Worm (Caenorhabditis elegans) whole organism, early embryonic: ENCODE measurements around the gene F44E2.7.
A peak's percentile ranks its signal among the peaks of the same experiment; 100 is the strongest.

ENCODE experiments used
- B0310.2 ChIP-seq: sonication (generic microtip); optimal IDR thresholded peaks from 2 replicates; lab custom pipeline; 2016; ENCODE audit warnings: mild to moderate bottlenecking, missing genetic modification characterization, missing compliant biosample characterization
- F13C5.2 ChIP-seq: sonication (generic microtip); optimal IDR thresholded peaks from 2 replicates; lab custom pipeline; 2017; ENCODE audit warnings: mild to moderate bottlenecking, missing genetic modification characterization, inconsistent platforms, missing compliant biosample characterization
- aly-1 ChIP-seq: sonication (generic microtip); optimal IDR thresholded peaks from 2 replicates; lab custom pipeline; 2016; ENCODE audit warnings: missing genetic modification characterization, missing compliant biosample characterization
- ama-1 ChIP-seq: fragments of 150-350 bp; optimal IDR thresholded peaks from 2 replicates; lab custom pipeline; 2014
- ceh-13 ChIP-seq: fragments of 200-800 bp; sonication (Bioruptor generic); optimal IDR thresholded peaks from 2 replicates; lab custom pipeline; 2018; ENCODE audit warnings: mild to moderate bottlenecking, missing genetic modification characterization, missing compliant biosample characterization
- ceh-36 ChIP-seq: sonication (generic microtip); optimal IDR thresholded peaks from 2 replicates; lab custom pipeline; 2016; ENCODE audit warnings: missing genetic modification characterization, inconsistent platforms, missing compliant biosample characterization
- ets-7 ChIP-seq: sonication (generic microtip); optimal IDR thresholded peaks from 2 replicates; lab custom pipeline; 2016; ENCODE audit warnings: missing genotype, missing genetic modification characterization, missing compliant biosample characterization
- flt-1 ChIP-seq: fragments of 200-800 bp; sonication (Bioruptor generic); IDR thresholded peaks from 2 replicates; pipeline ENCODE4 v1.3.6; 2022; ENCODE audit warnings: missing genetic modification characterization, missing compliant biosample characterization
- hmbx-1 ChIP-seq: sonication (generic microtip); optimal IDR thresholded peaks from 2 replicates; lab custom pipeline; 2016; ENCODE audit warnings: mild to moderate bottlenecking, missing genetic modification characterization, missing compliant biosample characterization
- hmg-4 ChIP-seq: fragments of 200-800 bp; sonication (Bioruptor generic); optimal IDR thresholded peaks from 2 replicates; lab custom pipeline; 2018; ENCODE audit warnings: mild to moderate bottlenecking, missing genetic modification characterization, missing compliant biosample characterization
- hnd-1 ChIP-seq: sonication (generic microtip); optimal IDR thresholded peaks from 2 replicates; lab custom pipeline; 2016; ENCODE audit warnings: missing genetic modification characterization, missing compliant biosample characterization
- pes-1 ChIP-seq: fragments of 200-800 bp; sonication (Bioruptor generic); IDR thresholded peaks from 2 replicates; pipeline ENCODE4 v1.3.6; 2022; ENCODE audit warnings: missing genetic modification reagents, missing genetic modification characterization, missing compliant biosample characterization
- scrt-1 ChIP-seq: fragments of 200-800 bp; sonication (Bioruptor generic); IDR thresholded peaks from 2 replicates; pipeline ENCODE4 v1.3.6; 2022; ENCODE audit warnings: missing genetic modification characterization, missing compliant biosample characterization
- sea-1 ChIP-seq: fragments of 200-800 bp; sonication (Bioruptor generic); conservative IDR thresholded peaks from 2 replicates; pipeline ENCODE4 v1.3.6; 2022; ENCODE audit warnings: missing genetic modification characterization, missing compliant biosample characterization
- tbx-11 ChIP-seq: fragments of 200-800 bp; sonication (Bioruptor generic); IDR thresholded peaks from 2 replicates; pipeline ENCODE4 v1.3.6; 2022; ENCODE audit warnings: missing genetic modification characterization, missing compliant biosample characterization
- tbx-37 ChIP-seq: fragments of 200-800 bp; sonication (Bioruptor generic); conservative IDR thresholded peaks from 2 replicates; pipeline ENCODE4 v1.3.6; 2022; ENCODE audit warnings: missing genetic modification reagents, missing genetic modification characterization, missing compliant biosample characterization
- tra-4 ChIP-seq: sonication (generic microtip); optimal IDR thresholded peaks from 2 replicates; lab custom pipeline; 2017; ENCODE audit warnings: missing genetic modification characterization, missing compliant biosample characterization

Gene F44E2.7

DNA sequence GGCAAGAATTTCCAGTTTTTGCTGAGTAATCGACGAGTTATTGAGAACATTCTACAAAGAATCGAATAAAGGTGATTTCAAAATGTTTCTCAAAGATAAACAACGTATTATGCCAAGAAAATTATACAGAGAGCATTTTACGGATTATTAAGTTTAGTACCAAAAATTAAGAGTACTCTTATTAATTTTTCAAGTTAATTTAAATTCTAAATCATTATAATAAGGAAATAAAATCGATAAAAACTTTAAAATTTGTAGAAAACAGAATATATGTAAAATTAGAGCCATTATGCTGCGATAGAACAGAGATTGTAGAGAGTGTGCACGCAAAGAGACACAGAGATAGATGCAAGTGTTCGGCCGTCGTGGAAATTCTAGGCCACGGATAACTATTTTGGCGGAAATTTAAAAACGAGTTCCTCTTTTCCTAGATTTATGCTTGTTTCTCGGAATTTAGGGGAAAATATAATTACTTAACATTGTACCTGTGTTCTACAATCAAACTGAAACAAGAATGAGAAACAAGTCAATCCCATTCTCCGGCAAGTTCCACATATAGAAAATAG, 2.3 kb upstream of the F44E2.7 start, which contains the start of gene F44E2.9:
Gene F44E2.9, minus strand, starts transcription at position 51 of the 566 bp plus-strand sequence.
- TF ChIP-seq ets-7 (tag; lab: Kevin White, UChicago) (no peak), hmbx-1 (tag; lab: Kevin White, UChicago) (no peak), aly-1 (tag; lab: Kevin White, UChicago) (no peak), tbx-37 (GFP tag; lab: Robert Waterston, UW) (peak; percentile 61)

DNA sequence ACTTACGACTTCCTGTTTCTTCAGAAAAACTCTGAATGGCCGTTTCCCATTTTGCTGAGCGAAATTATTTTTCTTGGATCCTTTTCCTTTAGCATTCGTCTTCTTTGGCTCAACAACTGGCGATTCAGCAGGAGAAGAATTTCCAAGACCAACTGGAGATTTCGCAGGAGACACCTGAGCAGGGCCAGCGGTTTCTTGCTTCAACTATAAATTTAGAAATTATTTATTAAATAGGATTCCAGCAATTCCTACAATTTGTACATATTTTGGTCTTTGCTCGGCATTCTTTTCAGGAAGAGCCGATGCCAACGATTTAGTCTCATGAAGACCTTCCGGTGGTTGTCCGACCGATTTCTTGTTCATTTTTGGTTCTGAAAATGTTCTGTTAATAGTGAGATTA, 1.2 kb upstream of the F44E2.7 start, which contains the start of gene F44E2.8:
Gene F44E2.8, minus strand, starts transcription at position 371 of the 400 bp plus-strand sequence.
- TF ChIP-seq ama-1: no peak
- TF ChIP-seq hmbx-1 (tag; lab: Kevin White, UChicago): no peak
- no peak for TF ChIP-seq tbx-11 (GFP tag; lab: Robert Waterston, UW)
- TF ChIP-seq B0310.2 (tag; lab: Kevin White, UChicago): no peak
- no peak for TF ChIP-seq F13C5.2 (tag; lab: Kevin White, UChicago)
- no peak for TF ChIP-seq ceh-13 (GFP tag; lab: Kevin White, UChicago)
- TF ChIP-seq tra-4 (tag; lab: Kevin White, UChicago): no peak
- TF ChIP-seq tbx-37 (GFP tag; lab: Robert Waterston, UW): no peak
- no peak for TF ChIP-seq ets-7 (tag; lab: Kevin White, UChicago)
- TF ChIP-seq aly-1 (tag; lab: Kevin White, UChicago): no peak

DNA sequence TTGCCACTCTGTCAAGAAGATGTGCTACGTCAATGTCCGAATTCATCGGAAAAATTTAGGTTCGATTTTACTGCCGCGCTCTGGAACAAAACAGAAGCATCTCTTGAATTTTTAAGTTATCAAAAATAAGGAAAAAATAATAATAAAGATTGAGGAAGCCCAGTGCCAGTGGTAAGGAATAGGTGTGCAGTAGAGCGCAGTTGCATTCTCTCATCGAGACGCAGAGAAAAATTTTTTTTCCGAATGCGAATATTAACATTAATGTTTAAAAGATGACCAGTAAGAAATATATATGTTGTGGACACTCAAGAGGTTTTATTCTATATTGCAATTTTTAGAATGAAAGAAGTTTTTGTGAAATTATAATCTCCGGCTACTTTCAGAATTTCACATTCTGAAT, 550 bp downstream of the F44E2.7 start:
- no peak for TF ChIP-seq pes-1
- no peak for TF ChIP-seq tbx-11 (GFP tag; lab: Robert Waterston, UW)

DNA sequence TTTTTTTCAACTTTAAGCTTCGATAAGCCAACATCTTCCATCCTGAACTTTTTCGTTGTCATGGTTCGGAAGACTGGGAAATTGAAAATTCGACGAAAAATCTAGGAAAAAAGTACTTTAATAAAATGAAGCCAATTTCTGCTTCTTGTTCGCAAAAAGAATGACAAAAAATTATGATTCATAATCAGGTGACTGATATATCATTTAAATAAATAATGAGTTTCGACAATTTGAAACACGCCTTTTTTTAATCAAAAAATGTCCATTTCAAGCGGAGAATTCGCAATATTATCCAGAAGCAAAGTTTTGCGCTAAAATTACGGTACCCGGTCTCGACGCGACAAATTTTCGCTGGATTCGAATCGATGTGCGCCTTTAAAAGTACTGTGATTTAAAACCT, 3.2 kb downstream of the F44E2.7 start, which contains the start of gene F44E2.6:
Gene F44E2.6, minus strand, starts transcription at position 101 of the 400 bp plus-strand sequence.
- TF ChIP-seq ets-7 (tag; lab: Kevin White, UChicago): no peak
- no peak for TF ChIP-seq tra-4 (tag; lab: Kevin White, UChicago)
- TF ChIP-seq hmbx-1 (tag; lab: Kevin White, UChicago): no peak
- TF ChIP-seq flt-1 (GFP tag; lab: Robert Waterston, UW): no peak
- no peak for TF ChIP-seq ama-1
- TF ChIP-seq sea-1: no peak
- TF ChIP-seq ceh-13 (GFP tag; lab: Kevin White, UChicago): no peak
- TF ChIP-seq hnd-1 (tag; lab: Kevin White, UChicago): no peak
- TF ChIP-seq tbx-37 (GFP tag; lab: Robert Waterston, UW): no peak
- TF ChIP-seq ceh-36 (tag; lab: Kevin White, UChicago): no peak
- TF ChIP-seq B0310.2 (tag; lab: Kevin White, UChicago): no peak
- no peak for TF ChIP-seq tbx-11 (GFP tag; lab: Robert Waterston, UW)
- TF ChIP-seq scrt-1 (GFP tag; lab: Robert Waterston, UW): no peak
- TF ChIP-seq F13C5.2 (tag; lab: Kevin White, UChicago): no peak
- no peak for TF ChIP-seq pes-1
- no peak for TF ChIP-seq hmg-4 (GFP tag; lab: Kevin White, UChicago)
- TF ChIP-seq aly-1 (tag; lab: Kevin White, UChicago): no peak

DNA sequence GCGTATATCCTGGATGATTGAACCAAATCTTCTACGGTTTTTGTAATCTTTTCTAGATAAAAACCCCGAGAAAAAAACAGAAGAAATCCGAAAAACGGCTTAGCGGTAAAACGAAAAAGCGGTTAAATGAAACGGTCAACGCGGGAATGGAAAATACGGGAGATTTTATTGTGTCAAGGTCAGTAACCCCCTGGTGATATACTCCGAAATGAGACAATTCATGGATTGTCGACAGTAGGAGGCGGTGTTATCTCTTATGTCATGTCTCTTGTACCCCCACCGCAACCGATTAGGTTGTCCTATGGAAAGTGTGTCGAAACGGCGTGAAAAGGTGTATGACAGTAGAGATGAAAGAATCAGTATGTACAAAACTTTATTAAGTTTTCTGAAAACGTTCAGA, 4.1 kb downstream of the F44E2.7 start:
- no peak for TF ChIP-seq B0310.2 (tag; lab: Kevin White, UChicago)
- no peak for TF ChIP-seq ceh-36 (tag; lab: Kevin White, UChicago)
- no peak for TF ChIP-seq F13C5.2 (tag; lab: Kevin White, UChicago)

DNA sequence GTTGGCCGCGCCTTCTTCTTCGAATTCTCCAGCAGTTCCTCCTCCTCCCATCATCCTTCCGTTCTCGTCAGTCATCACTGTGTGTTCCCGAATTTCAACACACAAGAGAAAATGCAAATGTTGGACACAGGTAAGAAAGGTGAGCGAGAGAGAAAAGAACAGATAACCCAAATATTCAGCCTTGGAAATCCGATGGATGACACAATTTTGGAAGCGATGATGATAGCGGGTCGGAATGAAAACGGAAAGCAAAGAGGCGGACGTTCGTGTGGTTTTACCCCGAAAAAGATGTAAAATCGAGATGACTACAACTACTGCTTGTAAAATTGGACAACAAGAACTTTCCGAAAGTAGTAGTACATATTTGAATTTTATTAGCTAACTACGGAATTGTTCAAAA, 8.5 kb downstream of the F44E2.7 start:
- TF ChIP-seq hmg-4 (GFP tag; lab: Kevin White, UChicago) (peak; percentile 18), ceh-36 (tag; lab: Kevin White, UChicago) (no peak)

DNA sequence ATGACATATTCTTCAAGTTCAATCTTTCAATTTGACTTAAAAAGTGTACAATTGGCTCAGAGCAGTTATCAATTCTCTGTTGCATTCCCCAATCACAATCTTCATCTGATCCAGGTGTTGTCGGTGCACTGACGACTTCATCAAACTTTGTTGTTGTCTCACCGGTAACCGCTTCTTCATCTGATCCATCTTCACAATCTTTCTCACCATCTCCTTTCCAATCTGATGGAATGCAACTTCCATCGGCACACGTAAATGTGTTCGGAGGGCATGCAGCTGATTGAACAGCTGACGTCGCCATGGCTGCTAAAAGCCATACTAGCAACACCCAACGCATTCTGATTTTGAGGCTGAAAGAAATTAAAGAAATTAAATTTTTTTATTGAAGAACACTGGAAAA, 10.2 kb downstream of the F44E2.7 start, which contains the start of gene F44E2.4:
Gene F44E2.4, minus strand, starts transcription at position 350 of the 400 bp plus-strand sequence.
- TF ChIP-seq tbx-11 (GFP tag; lab: Robert Waterston, UW): no peak

DNA sequence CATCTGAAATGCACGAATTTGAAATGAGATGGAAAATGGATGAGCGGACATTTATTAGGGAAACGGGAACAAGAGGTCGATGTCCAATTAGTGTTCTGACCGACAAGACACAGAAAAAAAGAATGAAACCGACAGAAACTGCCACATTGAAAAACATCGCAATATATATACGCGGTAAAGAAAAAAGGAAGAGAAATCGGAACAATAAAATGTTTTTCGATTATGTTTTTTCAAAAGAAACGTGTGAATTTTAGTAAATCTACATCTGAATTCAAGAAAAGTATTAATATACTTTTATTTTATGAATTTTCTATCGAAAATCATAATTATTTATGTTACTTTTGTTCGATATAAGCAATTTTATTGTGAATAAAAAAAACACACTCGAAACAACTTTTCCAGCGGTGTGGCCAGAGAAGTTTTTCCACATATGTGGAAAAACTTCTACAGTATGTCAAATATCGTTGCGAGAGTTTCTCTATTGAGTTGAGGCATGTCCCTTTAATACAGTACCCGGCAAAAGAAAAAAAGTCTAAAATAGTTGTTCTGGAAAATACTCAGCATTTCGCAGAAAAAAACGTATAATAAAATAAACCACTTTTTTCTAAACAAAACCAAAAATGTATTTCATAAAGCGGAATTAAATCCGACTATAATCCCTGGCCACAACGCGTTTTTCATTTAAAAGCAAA, 17.1 kb downstream of the F44E2.7 start, which contains the start of gene F44E2.10:
Gene F44E2.10, minus strand, starts transcription at position 51 of the 692 bp plus-strand sequence.
- TF ChIP-seq tbx-11 (GFP tag; lab: Robert Waterston, UW): no peak
- TF ChIP-seq ets-7 (tag; lab: Kevin White, UChicago): no peak
- TF ChIP-seq tra-4 (tag; lab: Kevin White, UChicago): no peak
- TF ChIP-seq F13C5.2 (tag; lab: Kevin White, UChicago): no peak
- TF ChIP-seq ceh-36 (tag; lab: Kevin White, UChicago): no peak
- no peak for TF ChIP-seq tbx-37 (GFP tag; lab: Robert Waterston, UW)
